Worm (Caenorhabditis elegans) whole organism, mixed stage, embryonic: Measurements from ENCODE around the gene gst-36.

Experiments
- sptf-1 ChIP-seq: sonication (generic microtip); optimal IDR thresholded peaks from 2 replicates; lab custom pipeline; 2017; ENCODE audit warnings: mild to moderate bottlenecking, missing genetic modification characterization, moderate library complexity, missing compliant biosample characterization
- unc-39 ChIP-seq: fragments of 150-350 bp; optimal IDR thresholded peaks from 2 replicates; lab custom pipeline; 2014; ENCODE audit warnings: missing biosample characterization, missing genetic modification characterization
- unc-62 ChIP-seq: fragments of 150-350 bp; optimal IDR thresholded peaks from 2 replicates; lab custom pipeline; 2014; ENCODE audit warnings: missing biosample characterization, missing genetic modification reagents, missing genetic modification characterization

ce11 chrX:9872554-9872953, 9.8 kb upstream of the gst-36 start, which contains the start of gene R07B1.8:
- TF ChIP-seq unc-62 (GFP tag; lab: Kevin White, UChicago) (no peak), unc-39 (tag; lab: Kevin White, UChicago) (no peak), sptf-1 (no peak)
